Fruit fly (Drosophila melanogaster): Measurements from ENCODE around the gene CG42553.

CG42553 gene

DNA sequence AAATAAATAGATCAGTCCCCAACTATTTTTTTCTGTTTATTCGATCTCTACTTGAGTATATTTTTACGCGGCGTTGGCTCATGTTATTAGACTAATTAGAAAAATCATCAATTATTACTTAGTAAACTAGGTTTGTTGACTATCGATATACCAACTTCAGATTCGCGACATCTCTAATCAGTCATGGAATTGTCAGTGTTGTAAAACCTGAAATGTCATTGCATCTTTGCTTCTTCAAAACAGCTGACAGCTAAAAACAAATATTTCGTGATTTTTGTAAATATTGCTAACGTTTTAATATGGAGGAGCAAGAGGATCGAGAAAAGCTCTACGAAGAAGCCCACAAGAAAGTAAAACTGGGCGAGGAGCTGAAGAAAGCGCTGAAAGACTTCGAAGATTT, at the start of gene CG42553:
TSS of gene CG42553 (plus strand) at position 216 of the 400 bp plus-strand sequence.
- TF ChIP-seq CTCF (optimal IDR thresholded peaks at IDR 0.05) (no peak), CG8478 (optimal IDR thresholded peaks at IDR 0.05) (no peak)

DNA sequence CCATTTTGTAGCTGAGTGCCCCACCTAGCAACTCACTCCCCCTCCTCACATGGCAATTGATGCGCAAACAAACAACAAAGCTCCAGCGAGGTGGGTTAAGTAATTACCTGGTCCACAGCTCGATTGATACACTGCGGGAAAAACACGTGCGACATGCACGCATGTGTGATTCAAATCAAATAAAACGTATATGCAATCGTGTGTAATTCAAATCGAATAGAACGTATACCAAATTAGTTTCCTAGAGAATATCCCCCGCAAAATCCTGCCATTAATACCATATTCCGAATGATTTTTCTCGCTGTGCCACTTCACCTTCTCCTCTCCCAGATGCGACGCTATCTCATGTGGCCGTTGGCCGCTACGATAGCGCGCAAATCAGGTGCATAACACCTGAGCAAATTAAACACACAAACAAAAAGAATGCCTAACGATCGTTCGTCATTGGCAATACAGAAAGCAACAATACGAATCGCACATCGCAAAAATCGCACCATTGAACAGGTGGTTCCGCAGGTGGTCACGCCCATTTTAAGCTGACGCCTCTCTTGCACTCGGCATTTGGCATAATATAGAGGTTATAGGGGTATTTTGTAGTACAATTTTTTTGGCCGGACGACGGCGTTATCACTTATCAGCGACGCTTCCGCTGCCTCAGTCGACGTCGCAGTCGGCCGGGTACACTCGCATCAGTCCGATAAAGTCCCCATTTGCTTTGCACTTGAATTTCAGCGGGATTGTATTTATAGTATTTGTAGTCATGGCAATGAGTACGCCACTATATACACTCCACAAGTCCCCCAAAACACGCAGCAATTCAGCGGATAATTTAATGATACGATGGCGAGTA, 49.6 kb upstream of the CG42553 start:
- TF ChIP-seq CG8478 (optimal IDR thresholded peaks at IDR 0.05) (no peak), CTCF (optimal IDR thresholded peaks at IDR 0.05) (no peak)

DNA sequence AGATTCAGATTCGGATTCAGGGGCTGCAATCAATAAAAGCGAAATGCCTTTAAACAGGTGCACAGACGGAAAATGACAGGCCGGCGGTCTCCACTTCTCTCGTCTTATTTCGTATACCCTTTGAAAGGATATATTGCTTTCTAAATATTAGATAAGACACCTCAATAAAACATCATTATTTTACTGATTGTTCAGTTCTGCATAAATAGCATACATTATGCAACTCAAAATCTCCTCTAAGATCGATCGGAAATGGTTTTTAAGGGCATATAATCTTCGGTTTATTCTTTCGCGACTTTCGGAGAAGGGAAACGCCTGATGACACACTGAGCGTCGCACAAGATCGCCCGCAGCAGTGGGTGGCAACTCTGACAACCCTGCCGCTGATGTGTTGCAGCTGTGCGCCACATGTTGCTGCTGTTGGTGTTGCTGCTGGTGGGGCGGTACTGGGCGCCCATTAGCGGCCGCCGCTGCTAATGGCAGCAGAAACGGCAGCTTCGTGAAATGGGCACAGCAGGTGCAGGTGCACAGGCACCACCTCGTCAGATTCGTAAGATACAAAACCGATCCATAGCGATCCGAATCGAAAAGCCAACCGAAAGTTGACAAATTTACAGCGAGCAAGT, 48.1 kb upstream of the CG42553 start:
- TF ChIP-seq CG8478 (optimal IDR thresholded peaks at IDR 0.05) (no peak), CTCF (optimal IDR thresholded peaks at IDR 0.05) (no peak)

DNA sequence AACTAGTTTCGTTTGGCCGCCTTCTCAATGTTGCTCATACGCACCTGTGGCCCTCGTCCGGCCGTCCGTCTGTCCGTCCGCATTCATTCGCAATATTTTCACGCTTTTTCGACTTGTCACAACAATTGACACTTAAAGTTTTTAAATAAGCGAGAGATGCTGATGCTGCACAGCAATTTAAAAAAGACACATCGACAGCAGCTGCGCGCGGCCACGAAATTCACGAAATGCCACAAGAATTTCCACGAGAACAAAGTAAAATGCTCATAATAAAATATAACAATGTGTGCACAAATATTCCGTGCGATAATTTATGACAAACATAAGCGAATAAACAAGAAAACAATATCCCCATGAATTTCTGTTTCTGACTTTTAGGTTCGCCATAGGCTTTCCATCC, 47.1 kb upstream of the CG42553 start:
- TF ChIP-seq CG8478 (optimal IDR thresholded peaks at IDR 0.05) = no peak
- no peak for TF ChIP-seq CTCF (optimal IDR thresholded peaks at IDR 0.05)

DNA sequence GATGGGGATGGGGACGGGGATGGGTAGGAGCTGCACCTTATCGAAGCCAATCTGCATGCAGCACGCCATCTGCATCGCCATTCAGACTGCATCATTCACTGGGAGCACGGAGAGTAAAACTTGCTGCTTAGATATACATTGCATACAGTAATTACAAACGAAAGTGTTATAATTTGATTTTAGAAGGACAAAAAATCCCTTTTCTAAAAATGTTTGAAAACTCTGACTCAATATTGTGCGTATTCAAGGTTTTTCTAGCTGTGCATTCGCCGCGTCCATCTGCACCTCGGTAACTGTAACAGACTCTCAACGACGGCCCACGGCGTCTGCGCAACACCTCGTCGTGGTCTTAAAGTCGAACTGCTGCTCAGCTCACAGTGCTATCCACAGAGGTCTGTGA, 46.3 kb upstream of the CG42553 start:
- no peak for TF ChIP-seq CG8478 (optimal IDR thresholded peaks at IDR 0.05)
- no peak for TF ChIP-seq CTCF (optimal IDR thresholded peaks at IDR 0.05)

DNA sequence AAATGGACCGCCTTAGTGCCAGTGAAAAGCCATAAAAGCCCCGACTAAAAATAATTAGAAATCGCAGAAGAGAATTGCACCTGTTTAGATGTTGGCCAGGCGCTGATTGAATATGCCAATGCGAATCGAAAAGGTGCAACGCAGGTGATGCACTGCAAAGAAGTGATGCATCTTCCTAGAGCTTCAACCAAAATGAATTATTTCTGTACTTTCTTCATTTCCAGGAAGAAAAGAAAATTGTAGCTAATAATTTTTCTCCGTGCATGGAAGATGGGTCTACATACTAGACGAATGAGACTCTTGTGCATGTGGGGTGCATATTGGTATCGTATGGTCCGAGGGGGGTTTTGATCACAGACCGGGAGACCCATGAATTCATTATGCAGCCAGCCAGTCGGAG, 44.9 kb upstream of the CG42553 start:
- TF ChIP-seq CG8478 (optimal IDR thresholded peaks at IDR 0.05) (no peak), CTCF (optimal IDR thresholded peaks at IDR 0.05) (no peak)

DNA sequence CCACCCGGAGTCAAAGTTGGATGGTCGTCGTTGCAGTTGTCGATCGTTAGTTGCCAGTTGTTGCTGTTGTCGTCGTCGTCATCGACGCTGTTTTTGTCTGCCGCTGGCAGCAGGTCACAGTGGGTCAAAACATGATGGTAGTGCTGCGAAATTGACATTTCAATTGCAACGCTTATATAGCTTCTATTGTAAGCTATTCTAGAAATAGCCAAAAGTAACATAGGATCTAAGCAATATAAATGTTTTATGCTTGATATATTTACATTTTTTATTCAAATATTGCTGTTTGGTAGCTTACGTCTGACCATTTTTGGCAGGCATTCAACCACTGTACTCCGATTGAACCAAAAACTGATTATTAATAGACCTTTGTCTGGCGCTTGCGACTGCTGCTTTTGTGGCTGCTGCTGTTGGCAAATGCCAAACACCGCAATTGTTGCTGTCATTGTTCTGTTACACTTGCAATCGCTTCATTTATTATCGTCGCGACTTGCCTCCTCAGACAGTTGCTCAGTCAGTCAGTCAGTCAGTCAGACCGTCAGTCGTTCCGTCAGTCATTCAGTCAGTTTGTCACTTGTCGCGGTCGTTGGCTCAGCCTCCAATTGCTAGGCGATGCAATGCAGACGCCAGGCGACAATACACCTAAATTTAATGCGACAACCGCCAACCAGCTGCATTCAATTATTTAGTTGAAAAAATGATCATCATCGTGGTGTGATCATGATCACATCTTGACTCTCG, 42.5 kb upstream of the CG42553 start:
- TF ChIP-seq CG8478 (optimal IDR thresholded peaks at IDR 0.05) = no peak
- TF ChIP-seq CTCF (optimal IDR thresholded peaks at IDR 0.05) = no peak

DNA sequence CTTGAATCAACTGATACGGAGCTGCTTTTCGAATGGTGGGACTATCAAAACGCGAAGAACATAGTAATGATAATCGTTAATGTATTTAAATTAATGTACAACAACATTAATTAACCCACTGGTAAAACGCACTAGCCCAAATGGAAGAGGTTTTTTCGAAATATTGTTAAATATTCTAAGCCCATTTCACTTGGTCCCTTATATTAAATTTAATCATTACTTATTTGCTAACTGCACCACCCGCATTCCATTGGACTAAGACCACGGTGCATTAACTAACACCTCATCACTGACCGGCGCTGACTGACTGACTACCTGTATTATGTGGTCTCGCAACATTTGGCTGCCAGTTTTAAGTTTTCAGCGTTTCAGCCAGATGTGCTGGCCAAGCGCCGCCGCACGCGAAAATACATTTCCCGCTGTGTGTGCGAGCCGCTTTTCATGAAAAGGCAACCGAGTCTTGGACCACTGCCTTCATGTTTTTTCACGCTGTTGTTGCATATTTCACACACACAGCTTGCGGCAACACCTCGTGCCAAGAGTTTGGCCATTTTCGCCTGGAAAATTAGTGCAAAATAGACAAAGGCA, 40.1 kb upstream of the CG42553 start:
- TF ChIP-seq CG8478 (optimal IDR thresholded peaks at IDR 0.05) = no peak
- no peak for TF ChIP-seq CTCF (optimal IDR thresholded peaks at IDR 0.05)

DNA sequence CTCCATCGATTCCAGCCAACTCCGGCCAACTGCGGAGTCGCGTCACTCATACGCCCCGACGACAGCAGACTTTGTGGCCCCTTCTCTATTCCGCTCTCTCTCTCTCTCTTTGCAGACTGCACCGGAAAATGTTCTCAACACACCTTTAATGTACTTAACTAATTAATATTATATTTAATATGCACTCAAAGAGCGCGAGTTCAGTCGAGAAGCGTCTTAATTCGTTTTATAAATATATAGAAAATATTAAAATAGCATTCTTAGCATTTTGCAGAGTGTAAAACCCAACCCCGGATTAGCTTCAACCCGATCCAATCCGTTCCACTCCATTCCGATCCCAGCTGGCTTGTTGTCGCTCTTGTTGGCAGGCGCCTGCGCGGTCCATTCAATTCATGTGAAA, 39.4 kb upstream of the CG42553 start:
- TF ChIP-seq CTCF (optimal IDR thresholded peaks at IDR 0.05) (no peak), CG8478 (optimal IDR thresholded peaks at IDR 0.05) (no peak)

DNA sequence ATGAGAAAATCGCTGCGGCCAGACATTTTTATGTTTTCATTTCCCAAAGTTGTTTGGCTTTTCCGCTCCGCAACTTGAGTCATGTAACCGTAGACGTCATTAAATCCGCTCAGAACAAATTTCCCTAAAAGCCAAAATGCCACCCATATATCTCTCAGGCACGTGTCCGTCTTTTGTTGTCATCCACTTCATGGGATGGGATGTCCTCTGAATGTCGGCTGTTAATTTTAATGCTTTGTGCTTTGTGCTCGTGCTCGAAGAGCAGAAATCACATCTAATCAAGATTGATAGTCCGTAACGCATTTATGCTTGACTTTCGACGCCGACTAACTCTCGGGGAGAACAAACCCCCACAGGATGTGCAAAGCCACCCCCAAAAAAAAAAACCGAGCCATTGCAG, 38.9 kb upstream of the CG42553 start:
- TF ChIP-seq CTCF (optimal IDR thresholded peaks at IDR 0.05) = no peak
- TF ChIP-seq CG8478 (optimal IDR thresholded peaks at IDR 0.05) = no peak

DNA sequence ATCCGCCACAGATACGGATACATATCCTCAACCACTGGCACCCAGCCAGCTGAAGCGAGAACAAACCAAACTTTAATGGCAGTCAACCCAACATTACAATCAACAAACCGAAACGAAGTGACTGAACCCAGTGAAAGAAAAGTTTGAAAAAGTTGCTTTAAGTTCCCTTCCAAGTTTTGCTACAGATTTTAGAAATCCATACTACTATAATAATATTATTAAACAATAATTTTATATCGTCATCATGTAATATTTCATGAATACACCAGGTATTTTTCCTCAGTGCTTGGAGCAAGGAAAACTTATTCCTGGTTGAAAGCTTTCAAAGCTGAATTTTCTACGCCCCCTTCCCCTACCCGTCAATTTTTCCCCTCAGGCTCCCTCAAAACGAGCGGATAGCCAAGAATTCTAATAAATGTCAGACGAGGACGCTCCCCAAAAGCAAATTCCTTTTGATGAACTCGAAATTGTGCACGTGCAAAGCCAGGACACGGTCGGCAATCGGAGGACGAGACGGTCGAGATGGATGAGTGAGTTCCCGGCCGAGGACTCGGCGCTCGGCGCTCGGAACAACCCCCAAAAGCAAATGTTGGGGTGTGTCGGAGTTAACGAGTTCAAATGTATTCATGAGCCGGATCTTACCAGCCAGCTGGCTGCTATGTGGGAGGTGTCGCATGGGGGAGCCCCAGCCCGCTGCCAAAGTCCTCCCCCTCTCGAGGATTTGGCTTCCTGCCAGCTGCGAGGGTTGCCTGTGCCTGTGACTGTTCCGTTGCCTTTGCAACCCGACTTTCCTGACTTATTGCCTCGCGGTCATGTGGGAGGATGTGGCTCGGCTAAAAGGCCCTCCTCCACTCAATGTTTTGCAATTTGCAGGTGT, 36.7 kb upstream of the CG42553 start:
- no peak for TF ChIP-seq CTCF (optimal IDR thresholded peaks at IDR 0.05)
- TF ChIP-seq CG8478 (optimal IDR thresholded peaks at IDR 0.05) = no peak

DNA sequence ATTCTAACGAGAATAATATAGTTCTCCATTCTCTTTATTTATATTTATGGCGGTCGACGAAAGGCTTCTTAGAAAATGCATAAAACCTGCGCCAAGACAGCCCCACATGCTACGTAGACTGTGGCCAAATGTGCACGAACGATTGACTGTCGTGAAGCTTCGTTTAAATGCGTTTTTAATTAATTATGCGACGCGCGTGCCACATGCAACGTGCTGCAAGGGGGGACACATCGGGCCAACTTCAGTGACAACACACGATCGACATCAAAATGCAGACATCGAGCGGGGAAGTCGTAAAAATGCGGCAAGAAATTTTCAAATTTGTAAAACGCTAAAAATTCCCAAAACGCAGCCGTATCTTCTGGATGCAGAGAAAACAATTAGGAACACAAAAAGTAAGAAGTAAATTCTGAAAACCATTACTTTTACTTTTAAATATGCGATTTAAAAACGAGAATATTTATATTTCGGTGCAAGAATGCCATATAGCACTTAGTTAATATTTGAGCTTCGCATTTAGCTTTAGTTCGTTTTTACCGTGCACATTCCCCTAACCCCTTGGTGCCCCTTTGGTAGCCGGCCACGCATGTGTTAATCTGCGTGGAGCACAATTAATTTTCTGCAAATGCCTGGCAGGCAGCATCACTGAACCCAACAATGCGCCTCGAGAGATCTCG, 33.9 kb upstream of the CG42553 start:
- no peak for TF ChIP-seq CTCF (optimal IDR thresholded peaks at IDR 0.05)
- no peak for TF ChIP-seq CG8478 (optimal IDR thresholded peaks at IDR 0.05)

DNA sequence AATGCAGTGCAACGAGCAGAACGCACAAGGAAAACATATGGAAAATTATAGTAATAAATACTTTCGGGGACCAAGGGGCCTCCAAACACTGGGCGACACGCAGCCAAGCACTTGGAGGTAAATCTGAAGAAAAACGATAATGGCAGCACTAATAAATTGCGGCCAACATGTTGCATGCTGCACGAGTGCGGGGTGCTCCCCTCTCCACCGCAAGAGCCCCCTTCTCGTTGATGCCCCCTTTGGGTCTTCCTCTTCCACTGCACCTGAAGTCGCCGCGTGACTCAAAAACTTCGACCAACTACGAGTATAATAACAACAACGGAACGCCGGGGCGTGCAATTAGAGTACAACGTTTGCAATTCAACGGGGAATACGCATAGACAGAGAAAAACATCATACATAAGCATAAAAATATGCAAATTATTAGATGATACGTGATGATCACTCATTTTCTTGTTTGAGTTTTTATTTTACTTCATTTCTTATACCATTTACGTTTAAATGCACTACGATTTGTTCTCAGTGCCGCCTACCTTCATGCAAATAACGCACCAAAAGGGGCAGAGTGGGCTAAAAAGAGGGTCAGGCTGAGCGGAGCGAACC, 31.9 kb upstream of the CG42553 start:
- no peak for TF ChIP-seq CG8478 (optimal IDR thresholded peaks at IDR 0.05)
- TF ChIP-seq CTCF (optimal IDR thresholded peaks at IDR 0.05) = no peak
